Fruit fly (Drosophila melanogaster) whole organism, wandering third instar larva: ENCODE measurements around the gene Ero1L.
A peak's percentile ranks its signal among the peaks of the same experiment; 100 is the strongest.

ENCODE experiments used
- Abd-B ChIP-seq: fragments of >200 bp; optimal IDR thresholded peaks from 2 replicates; lab custom pipeline; 2017; ENCODE audit warnings: missing biosample characterization, missing genetic modification characterization
- CrebA ChIP-seq: fragments of 200-800 bp; sonication (Bioruptor generic); optimal IDR thresholded peaks from 2 replicates; lab custom pipeline; 2016; ENCODE audit warnings: missing biosample characterization, mild to moderate bottlenecking, missing genetic modification characterization, borderline replicate concordance
- Dfd ChIP-seq: fragments of >200 bp; optimal IDR thresholded peaks from 2 replicates; lab custom pipeline; 2017; ENCODE audit warnings: missing biosample characterization, missing genetic modification characterization
- GATAd ChIP-seq: sonication (Bioruptor generic); optimal IDR thresholded peaks from 2 replicates; lab custom pipeline; 2016; ENCODE audit warnings: missing biosample characterization, missing genetic modification characterization
- Myc ChIP-seq: fragments of >200 bp; optimal IDR thresholded peaks from 2 replicates; lab custom pipeline; 2017
- br ChIP-seq: fragments of 200-800 bp; sonication (Bioruptor generic); optimal IDR thresholded peaks from 2 replicates; lab custom pipeline; 2016; ENCODE audit warnings: missing biosample characterization, missing genetic modification characterization
- brk ChIP-seq: fragments of 200-800 bp; sonication (Bioruptor generic); optimal IDR thresholded peaks from 2 replicates; lab custom pipeline; 2016; ENCODE audit warnings: missing biosample characterization, mild to moderate bottlenecking, missing genetic modification characterization
- dmrt93B ChIP-seq: fragments of 200-800 bp; sonication (Bioruptor generic); optimal IDR thresholded peaks from 2 replicates; lab custom pipeline; 2018; ENCODE audit warnings: missing biosample characterization, mild to moderate bottlenecking, missing genetic modification characterization
- h ChIP-seq: fragments of 200-800 bp; sonication (Bioruptor generic); optimal IDR thresholded peaks from 3 replicates; lab custom pipeline; 2016; ENCODE audit warnings: missing biosample characterization, mild to moderate bottlenecking, missing genetic modification characterization
- pan ChIP-seq: fragments of >200 bp; optimal IDR thresholded peaks from 2 replicates; lab custom pipeline; 2017
- rgr ChIP-seq: fragments of 200-800 bp; sonication (Bioruptor generic); optimal IDR thresholded peaks from 3 replicates; lab custom pipeline; 2016; ENCODE audit warnings: missing biosample characterization, mild to moderate bottlenecking, missing genetic modification characterization
- sage ChIP-seq: fragments of 200-800 bp; sonication (Bioruptor generic); optimal IDR thresholded peaks from 2 replicates; lab custom pipeline; 2016; ENCODE audit warnings: missing biosample characterization, mild to moderate bottlenecking, missing genetic modification characterization
- tai ChIP-seq: sonication (Bioruptor generic); optimal IDR thresholded peaks from 2 replicates; lab custom pipeline; 2016; ENCODE audit warnings: missing biosample characterization, missing genetic modification characterization
- usp ChIP-seq: fragments of >200 bp; optimal IDR thresholded peaks from 2 replicates; lab custom pipeline; 2017; ENCODE audit warnings: missing biosample characterization, missing genetic modification characterization

- TF ChIP-seq tai (GFP tag; lab: Kevin White, UChicago) = no peak
- no peak for TF ChIP-seq Abd-B (GFP tag; lab: Kevin White, UChicago)
- TF ChIP-seq pan (lab: Kevin White, UChicago) = no peak
- TF ChIP-seq brk (GFP tag; lab: Kevin White, UChicago) = no peak
- peak; percentile 62 for TF ChIP-seq CrebA
- no peak for TF ChIP-seq Dfd (GFP tag; lab: Kevin White, UChicago)
- TF ChIP-seq Myc (lab: Kevin White, UChicago) = no peak
- TF ChIP-seq usp (GFP tag; lab: Kevin White, UChicago) = no peak
- TF ChIP-seq dmrt93B (GFP tag; lab: Kevin White, UChicago) = no peak
- no peak for TF ChIP-seq br (GFP tag; lab: Kevin White, UChicago)
- TF ChIP-seq GATAd (GFP tag; lab: Kevin White, UChicago) = no peak
- no peak for TF ChIP-seq h (GFP tag; lab: Kevin White, UChicago)
- TF ChIP-seq sage (GFP tag; lab: Kevin White, UChicago) = no peak
- TF ChIP-seq rgr (GFP tag; lab: Kevin White, UChicago) = no peak
Measured at dm6 chr3L:4160926-4161325, 9.3 kb upstream of the Ero1L start, which contains the start of gene nab.
